Fruit fly (Drosophila melanogaster) whole organism: ENCODE results near the gene Dnali1.

Experiments used
- CG8478 ChIP-seq: fragments of >200 bp; optimal IDR thresholded peaks from 2 replicates; lab custom pipeline; 2018; ENCODE audit warnings: inconsistent platforms
- Dll ChIP-seq: fragments of >200 bp; optimal IDR thresholded peaks from 2 replicates; lab custom pipeline; 2017
- EcR ChIP-seq, 2 experiments: fragments of >200 bp; optimal IDR thresholded peaks; 2 replicates each; lab custom pipeline; 2017; ENCODE audit warnings: missing biosample characterization in 2 of 2, missing genetic modification characterization in 2 of 2, missing genetic modification reagents in 2 of 2
- pan ChIP-seq: fragments of >200 bp; optimal IDR thresholded peaks from 2 replicates; lab custom pipeline; 2017
- psq ChIP-seq: fragments of >200 bp; optimal IDR thresholded peaks from 2 replicates; lab custom pipeline; 2017
- usp ChIP-seq: fragments of >200 bp; optimal IDR thresholded peaks from 2 replicates; lab custom pipeline; 2017; ENCODE audit warnings: missing biosample characterization, missing genetic modification characterization, mixed read lengths

dm6 chr3R:11851939-11852338 lies 41.2 kb downstream of the Dnali1 start:
- TF ChIP-seq CG8478 (lab: Kevin White, UChicago) = no peak
- no peak for TF ChIP-seq psq (lab: Kevin White, UChicago)
- no peak for TF ChIP-seq usp (GFP tag; lab: Kevin White, UChicago)
- TF ChIP-seq pan (lab: Kevin White, UChicago) = no peak
- TF ChIP-seq Dll = no peak
- no peak for TF ChIP-seq EcR (GFP tag; optimal IDR thresholded peaks at IDR 0.05; lab: Kevin White, UChicago)
